Fruit fly (Drosophila melanogaster) whole organism: ENCODE data around the gene RpS10b.

ENCODE experiments used
- CG8478 ChIP-seq: fragments of >200 bp; optimal IDR thresholded peaks from 2 replicates; lab custom pipeline; 2018; ENCODE audit warnings: inconsistent platforms
- Dll ChIP-seq: fragments of >200 bp; optimal IDR thresholded peaks from 2 replicates; lab custom pipeline; 2017
- psq ChIP-seq: fragments of >200 bp; optimal IDR thresholded peaks from 2 replicates; lab custom pipeline; 2017
- usp ChIP-seq: fragments of >200 bp; optimal IDR thresholded peaks from 2 replicates; lab custom pipeline; 2017; ENCODE audit warnings: missing biosample characterization, missing genetic modification characterization, mixed read lengths

- TF ChIP-seq psq (lab: Kevin White, UChicago) = no peak
- no peak for TF ChIP-seq Dll
- no peak for TF ChIP-seq usp
- TF ChIP-seq CG8478 (lab: Kevin White, UChicago) = peak; percentile 54
Observed at dm6 chrX:19640707-19641248, 42.9 kb downstream of the RpS10b start.
